Fruit fly (Drosophila melanogaster) whole organism, embryonic: ENCODE data around the gene CG42268.

Source experiments
- Aef1 ChIP-seq: fragments of 200-800 bp; sonication (Bioruptor generic); IDR thresholded peaks from 3 replicates; pipeline ENCODE4 v1.3.6; 2022; ENCODE audit warnings: missing biosample characterization, missing genetic modification characterization
- BtbVII ChIP-seq: fragments of 200-800 bp; sonication (Bioruptor generic); optimal IDR thresholded peaks from 3 replicates; lab custom pipeline; 2017; ENCODE audit warnings: missing biosample characterization, mild to moderate bottlenecking, missing genetic modification characterization
- CG10543 ChIP-seq: fragments of 200-800 bp; sonication (Bioruptor generic); optimal IDR thresholded peaks from 3 replicates; lab custom pipeline; 2017; ENCODE audit warnings: missing biosample characterization, mild to moderate bottlenecking, missing genetic modification characterization, moderate library complexity
- CG10959 ChIP-seq: fragments of 200-800 bp; sonication (Bioruptor generic); IDR thresholded peaks from 2 replicates; pipeline ENCODE4 v1.3.6; 2022; ENCODE audit warnings: missing biosample characterization, missing genetic modification characterization
- CG11456 ChIP-seq: fragments of 200-800 bp; sonication (Bioruptor generic); IDR thresholded peaks from 3 replicates; pipeline ENCODE4 v1.3.6; 2022; ENCODE audit warnings: missing biosample characterization, missing genetic modification characterization
- CG13287 ChIP-seq: fragments of 200-800 bp; sonication (Bioruptor generic); IDR thresholded peaks from 2 replicates; pipeline ENCODE4 v1.3.6; 2022; ENCODE audit warnings: missing biosample characterization, missing genetic modification characterization; ENCODE audit not compliant: partially characterized antibody
- CG13424 ChIP-seq: fragments of 200-800 bp; sonication (Bioruptor generic); optimal IDR thresholded peaks from 2 replicates; lab custom pipeline; 2019; ENCODE audit warnings: missing biosample characterization, mild to moderate bottlenecking, missing genetic modification characterization, moderate library complexity
- CG13894 ChIP-seq: fragments of 200-800 bp; sonication (Bioruptor generic); optimal IDR thresholded peaks from 3 replicates; lab custom pipeline; 2018; ENCODE audit warnings: missing biosample characterization, mild to moderate bottlenecking, missing genetic modification characterization, moderate library complexity
- CG14014 ChIP-seq: fragments of 200-800 bp; sonication (Bioruptor generic); IDR thresholded peaks from 2 replicates; pipeline ENCODE4 v1.3.6; 2022; ENCODE audit warnings: missing biosample characterization, missing genetic modification characterization
- CG15269 ChIP-seq: fragments of 200-800 bp; sonication (Bioruptor generic); optimal IDR thresholded peaks from 2 replicates; lab custom pipeline; 2018; ENCODE audit warnings: missing biosample characterization, mild to moderate bottlenecking, missing genetic modification characterization, moderate library complexity
- CG1647 ChIP-seq: fragments of 200-800 bp; sonication (Bioruptor generic); optimal IDR thresholded peaks from 3 replicates; lab custom pipeline; 2016; ENCODE audit warnings: missing biosample characterization, missing genetic modification characterization
- CG16813 ChIP-seq: fragments of 200-800 bp; sonication (Bioruptor generic); IDR thresholded peaks from 3 replicates; pipeline ENCODE4 v1.3.6; 2022; ENCODE audit warnings: missing biosample characterization, missing genetic modification characterization; ENCODE audit not compliant: partially characterized antibody
- CG17361 ChIP-seq: fragments of 200-800 bp; sonication (Bioruptor generic); IDR thresholded peaks from 3 replicates; pipeline ENCODE4 v1.3.6; 2022; ENCODE audit warnings: missing biosample characterization, missing genetic modification characterization
- CG18011 ChIP-seq: fragments of 200-800 bp; sonication (Bioruptor generic); optimal IDR thresholded peaks from 2 replicates; lab custom pipeline; 2017; ENCODE audit warnings: missing biosample characterization, missing genetic modification characterization, mild to moderate bottlenecking, moderate library complexity, missing genotype
- CG2889 ChIP-seq: fragments of 200-800 bp; sonication (Bioruptor generic); IDR thresholded peaks from 3 replicates; pipeline ENCODE4 v1.3.6; 2022; ENCODE audit warnings: missing biosample characterization, missing genetic modification characterization
- CG4360 ChIP-seq: fragments of 200-800 bp; sonication (Bioruptor generic); IDR thresholded peaks from 2 replicates; pipeline ENCODE4 v1.3.6; 2022; ENCODE audit warnings: missing biosample characterization, missing genetic modification characterization
- CG4854 ChIP-seq: fragments of 200-800 bp; sonication (Bioruptor generic); optimal IDR thresholded peaks from 2 replicates; lab custom pipeline; 2016; ENCODE audit warnings: missing biosample characterization, missing genetic modification characterization, inconsistent platforms
- CG6765 ChIP-seq: fragments of 200-800 bp; sonication (Bioruptor generic); optimal IDR thresholded peaks from 3 replicates; lab custom pipeline; 2017; ENCODE audit warnings: missing biosample characterization, mild to moderate bottlenecking, missing genetic modification characterization
- CG6854 ChIP-seq: fragments of 200-800 bp; sonication (Bioruptor generic); optimal IDR thresholded peaks from 3 replicates; lab custom pipeline; 2017; ENCODE audit warnings: missing biosample characterization, mild to moderate bottlenecking, missing genetic modification characterization
- CG7928 ChIP-seq: fragments of 200-800 bp; sonication (Bioruptor generic); optimal IDR thresholded peaks from 2 replicates; lab custom pipeline; 2017; ENCODE audit warnings: missing biosample characterization, mild to moderate bottlenecking, missing genetic modification characterization
- CG9609 ChIP-seq: fragments of 200-800 bp; sonication (Bioruptor generic); optimal IDR thresholded peaks from 3 replicates; lab custom pipeline; 2016; ENCODE audit warnings: missing biosample characterization, missing genetic modification characterization
- CTCF ChIP-seq: fragments of 200-800 bp; sonication (Bioruptor generic); optimal IDR thresholded peaks from 2 replicates; lab custom pipeline; 2017; ENCODE audit warnings: missing biosample characterization, mild to moderate bottlenecking, missing genetic modification characterization, moderate library complexity
- CrebB ChIP-seq: fragments of 200-800 bp; sonication (Bioruptor generic); optimal IDR thresholded peaks from 3 replicates; lab custom pipeline; 2018; ENCODE audit warnings: missing biosample characterization, mild to moderate bottlenecking, missing genetic modification characterization
- Dip2 ChIP-seq: fragments of 200-800 bp; sonication (Bioruptor generic); IDR thresholded peaks from 2 replicates; pipeline ENCODE4 v1.3.6; 2022; ENCODE audit warnings: missing biosample characterization, missing genetic modification characterization
- Elba2 ChIP-seq: fragments of 200-800 bp; sonication (Bioruptor generic); optimal IDR thresholded peaks from 3 replicates; lab custom pipeline; 2016; ENCODE audit warnings: missing biosample characterization, missing genetic modification characterization
- Ets97D ChIP-seq: fragments of 200-800 bp; sonication (Bioruptor generic); optimal IDR thresholded peaks from 3 replicates; lab custom pipeline; 2016; ENCODE audit warnings: missing biosample characterization, missing genetic modification characterization
- Fer3 ChIP-seq: fragments of 200-800 bp; sonication (Bioruptor generic); optimal IDR thresholded peaks from 2 replicates; lab custom pipeline; 2018; ENCODE audit warnings: missing biosample characterization, mild to moderate bottlenecking, missing genetic modification characterization, moderate library complexity
- Gug ChIP-seq: fragments of 200-800 bp; sonication (Bioruptor generic); IDR thresholded peaks from 4 replicates; pipeline ENCODE4 v1.3.6; 2022; ENCODE audit warnings: missing biosample characterization, missing genetic modification characterization
- HmgZ ChIP-seq: fragments of 200-800 bp; sonication (Bioruptor generic); optimal IDR thresholded peaks from 2 replicates; lab custom pipeline; 2018; ENCODE audit warnings: missing biosample characterization, mild to moderate bottlenecking, missing genetic modification characterization
- Hmx ChIP-seq: fragments of 200-800 bp; sonication (Bioruptor generic); optimal IDR thresholded peaks from 2 replicates; lab custom pipeline; 2016; ENCODE audit warnings: missing biosample characterization, missing genetic modification characterization
- Rx ChIP-seq: fragments of 200-800 bp; sonication (Bioruptor generic); IDR thresholded peaks from 2 replicates; pipeline ENCODE4 v1.3.6; 2022; ENCODE audit warnings: missing biosample characterization, missing genetic modification characterization
- Side ChIP-seq: fragments of 200-800 bp; sonication (Bioruptor generic); optimal IDR thresholded peaks from 2 replicates; lab custom pipeline; 2016; ENCODE audit warnings: missing biosample characterization, missing genetic modification characterization
- TFAM ChIP-seq: fragments of 200-800 bp; sonication (Bioruptor generic); optimal IDR thresholded peaks from 2 replicates; lab custom pipeline; 2017; ENCODE audit warnings: missing biosample characterization, missing genetic modification characterization, inconsistent platforms
- btn ChIP-seq: fragments of 200-800 bp; sonication (Bioruptor generic); optimal IDR thresholded peaks from 2 replicates; lab custom pipeline; 2016; ENCODE audit warnings: missing biosample characterization, missing genetic modification characterization
- cato ChIP-seq: fragments of 200-800 bp; sonication (Bioruptor generic); optimal IDR thresholded peaks from 2 replicates; lab custom pipeline; 2016; ENCODE audit warnings: missing biosample characterization, missing genetic modification characterization, borderline replicate concordance
- danr ChIP-seq: fragments of 200-800 bp; sonication (Bioruptor generic); IDR thresholded peaks from 2 replicates; pipeline ENCODE4 v1.3.6; 2022; ENCODE audit warnings: missing biosample characterization, missing genetic modification characterization
- esg ChIP-seq: fragments of 200-800 bp; sonication (Bioruptor generic); conservative IDR thresholded peaks from 2 replicates; pipeline ENCODE4 v1.3.6; 2022; ENCODE audit warnings: missing biosample characterization, missing genetic modification characterization
- eve ChIP-seq, 2 experiments: fragments of >200 bp; optimal IDR thresholded peaks; 2 replicates each; lab custom pipeline; 2017; ENCODE audit warnings: missing biosample characterization in 2 of 2, missing genetic modification characterization in 2 of 2
- grau ChIP-seq: fragments of 200-800 bp; optimal IDR thresholded peaks from 3 replicates; lab custom pipeline; 2019; ENCODE audit warnings: missing biosample characterization, mild to moderate bottlenecking, missing genetic modification characterization, moderate library complexity
- gsb-n ChIP-seq: fragments of 200-800 bp; sonication (Bioruptor generic); optimal IDR thresholded peaks from 3 replicates; lab custom pipeline; 2018; ENCODE audit warnings: missing biosample characterization, mild to moderate bottlenecking, missing genetic modification characterization
- her ChIP-seq: fragments of 200-800 bp; sonication (Bioruptor generic); optimal IDR thresholded peaks from 2 replicates; lab custom pipeline; 2016; ENCODE audit warnings: missing biosample characterization, missing genetic modification characterization
- jigr1 ChIP-seq: fragments of 200-800 bp; sonication (Bioruptor generic); IDR thresholded peaks from 3 replicates; pipeline ENCODE4 v1.3.6; 2022; ENCODE audit warnings: missing biosample characterization, missing genetic modification characterization
- lov ChIP-seq, 2 experiments: fragments of 200-800 bp in 1 of 2; fragments of >200 bp in 1 of 2; sonication (Bioruptor generic) in 1 of 2; IDR thresholded peaks in 1 of 2; optimal IDR thresholded peaks in 1 of 2; 2 replicates in 1 of 2; 3 replicates in 1 of 2; pipeline versions ENCODE4 v1.3.6 to Lab custom; 2017 to 2022; ENCODE audit warnings: missing biosample characterization in 1 of 2, missing genetic modification characterization in 1 of 2
- nau ChIP-seq: fragments of 200-800 bp; sonication (Bioruptor generic); optimal IDR thresholded peaks from 3 replicates; lab custom pipeline; 2017; ENCODE audit warnings: missing biosample characterization, mild to moderate bottlenecking, missing genetic modification characterization, missing genetic modification reagents
- nerfin-2 ChIP-seq: fragments of 200-800 bp; sonication (Bioruptor generic); IDR thresholded peaks from 2 replicates; pipeline ENCODE4 v1.3.6; 2022; ENCODE audit warnings: missing biosample characterization, missing genetic modification characterization; ENCODE audit not compliant: partially characterized antibody
- nom ChIP-seq: fragments of 200-800 bp; sonication (Bioruptor generic); optimal IDR thresholded peaks from 2 replicates; lab custom pipeline; 2017; ENCODE audit warnings: missing biosample characterization, missing genetic modification characterization, mild to moderate bottlenecking, moderate library complexity, missing genetic modification reagents
- row ChIP-seq: fragments of 200-800 bp; sonication (Bioruptor generic); IDR thresholded peaks from 3 replicates; pipeline ENCODE4 v1.3.6; 2022; ENCODE audit warnings: missing biosample characterization, missing genetic modification characterization
- sc ChIP-seq, 3 experiments: fragments of >200 bp in 2 of 3; fragments of 200-800 bp in 1 of 3; sonication (Bioruptor generic) in 1 of 3; optimal IDR thresholded peaks; 2 replicates in 2 of 3; 3 replicates in 1 of 3; lab custom pipeline; 2017; ENCODE audit warnings: mild to moderate bottlenecking in 1 of 3, missing biosample characterization in 1 of 3, missing genetic modification characterization in 1 of 3, missing genetic modification reagents in 1 of 3
- sens ChIP-seq: fragments of 200-800 bp; sonication (Bioruptor generic); peaks from one replicate; lab custom pipeline; 2016; ENCODE audit warnings: missing biosample characterization, missing genetic modification characterization
- slp2 ChIP-seq: fragments of 200-800 bp; sonication (Bioruptor generic); optimal IDR thresholded peaks from 2 replicates; lab custom pipeline; 2016; ENCODE audit warnings: missing biosample characterization, missing genetic modification characterization
- trem ChIP-seq: fragments of 200-800 bp; optimal IDR thresholded peaks from 3 replicates; lab custom pipeline; 2019; ENCODE audit warnings: missing biosample characterization, mild to moderate bottlenecking, missing genetic modification characterization, moderate library complexity
- wor ChIP-seq: fragments of 200-800 bp; sonication (Bioruptor generic); IDR thresholded peaks from 2 replicates; pipeline ENCODE4 v1.3.6; 2022; ENCODE audit warnings: missing biosample characterization, missing genetic modification characterization

CG42268 gene

dm6 chr3L:9695647-9696046 lies 64.5 kb downstream of the CG42268 start (continued):
- TF ChIP-seq CG2889 (no peak), CTCF (GFP tag; lab: Kevin White, UChicago) (no peak), CG13424 (tag; lab: Kevin White, UChicago) (peak; percentile 56), Side (no peak), Aef1 (GFP tag; lab: Robert Waterston, UW) (no peak), Gug (GFP tag; lab: Robert Waterston, UW) (no peak), CG13287 (GFP tag; lab: Robert Waterston, UW) (no peak), Fer3 (tag; lab: Kevin White, UChicago) (no peak), nerfin-2 (GFP tag; lab: Robert Waterston, UW) (no peak), Dip2 (no peak), CG7928 (GFP tag; lab: Kevin White, UChicago) (no peak), CG11456 (GFP tag; lab: Robert Waterston, UW) (no peak), Hmx (GFP tag; lab: Kevin White, UChicago) (no peak), jigr1 (no peak), TFAM (GFP tag; lab: Kevin White, UChicago) (no peak), CG4854 (GFP tag; lab: Kevin White, UChicago) (no peak), nau (GFP tag; lab: Kevin White, UChicago) (no peak), eve (GFP tag; optimal IDR thresholded peaks at IDR 0.05; lab: Kevin White, UChicago) (no peak), nom (no peak), sc (optimal IDR thresholded peaks at IDR 0.05; lab: Kevin White, UChicago) (no peak), sc (GFP tag; optimal IDR thresholded peaks at IDR 0.05; lab: Kevin White, UChicago) (no peak), CG10959 (no peak), CG1647 (no peak), gsb-n (tag; lab: Kevin White, UChicago) (no peak), CG10543 (GFP tag; lab: Kevin White, UChicago) (no peak), BtbVII (GFP tag; lab: Kevin White, UChicago) (no peak), cato (GFP tag; lab: Kevin White, UChicago) (no peak), lov (optimal IDR thresholded peaks at IDR 0.05; lab: Kevin White, UChicago) (no peak), lov (GFP tag; IDR thresholded peaks at IDR 0.05; lab: Robert Waterston, UW) (no peak), CG13894 (no peak), CG16813 (GFP tag; lab: Robert Waterston, UW) (no peak), CrebB (tag; lab: Kevin White, UChicago) (no peak), CG14014 (GFP tag; lab: Robert Waterston, UW) (no peak), grau (tag; lab: Kevin White, UChicago) (peak; percentile 64), btn (GFP tag; lab: Kevin White, UChicago) (no peak), esg (0 out of 2 replicates have a peak, but pooled peaks have one; percentile 14), CG15269 (peak; percentile 67), CG9609 (no peak), CG6854 (GFP tag; lab: Kevin White, UChicago) (no peak), Elba2 (GFP tag; lab: Kevin White, UChicago) (no peak), slp2 (no peak), sens (GFP tag; lab: Kevin White, UChicago) (peak; percentile 64), danr (GFP tag; lab: Robert Waterston, UW) (no peak), Rx (GFP tag; lab: Robert Waterston, UW) (no peak), wor (GFP tag; lab: Robert Waterston, UW) (no peak), her (GFP tag; lab: Kevin White, UChicago) (no peak), HmgZ (tag; lab: Kevin White, UChicago) (no peak), CG6765 (GFP tag; lab: Kevin White, UChicago) (peak; percentile 6), CG4360 (GFP tag; lab: Robert Waterston, UW) (no peak), trem (tag; lab: Kevin White, UChicago) (no peak), row (GFP tag; lab: Robert Waterston, UW) (peak; percentile 52; the same call in 2 of the 3 replicates), CG18011 (GFP tag; lab: Kevin White, UChicago) (no peak), CG17361 (GFP tag; lab: Robert Waterston, UW) (peak; percentile 70; the same call in 2 of the 3 replicates), Ets97D (GFP tag; lab: Kevin White, UChicago) (no peak)
